Worm (Caenorhabditis elegans): ENCODE measurements around the gene C14C6.5.

ce11 chrV:568105-568504 is 31.7 kb downstream of the C14C6.5 start, which contains the start of gene sri-72:
- TF ChIP-seq ets-4 (GFP tag; optimal IDR thresholded peaks at IDR 0.05) = no peak
- no peak for TF ChIP-seq F33H1.4 (GFP tag; IDR thresholded peaks at IDR 0.05)
- TF ChIP-seq madf-6 (GFP tag; IDR thresholded peaks at IDR 0.05) = no peak
- TF ChIP-seq zfh-2 (GFP tag; conservative IDR thresholded peaks at IDR 0.05) = no peak
- no peak for TF ChIP-seq ztf-25 (GFP tag; IDR thresholded peaks at IDR 0.05)
- no peak for TF ChIP-seq ccch-3 (GFP tag; optimal IDR thresholded peaks at IDR 0.05)
- no peak for TF ChIP-seq sdz-38 (tag; optimal IDR thresholded peaks at IDR 0.05)
- TF ChIP-seq ZK185.1 (tag; optimal IDR thresholded peaks at IDR 0.05; ENCODE audit: poor library complexity, severe bottlenecking) = no peak
- no peak for TF ChIP-seq sptf-2 (GFP tag; optimal IDR thresholded peaks at IDR 0.05)
